Worm (Caenorhabditis elegans) whole organism, L4 larva: ENCODE results near the gene F58E6.11.

Source experiments
- D1046.2 ChIP-seq: fragments of 200-800 bp; sonication (Bioruptor generic); IDR thresholded peaks from 2 replicates; pipeline ENCODE4 v1.3.6; 2022; ENCODE audit warnings: missing genetic modification characterization, missing compliant biosample characterization
- F10B5.3 ChIP-seq: sonication (generic microtip); optimal IDR thresholded peaks from 2 replicates; lab custom pipeline; 2016; ENCODE audit warnings: mild to moderate bottlenecking, missing genetic modification characterization, missing compliant biosample characterization
- F26F4.8 ChIP-seq: fragments of 200-800 bp; sonication (Bioruptor generic); conservative IDR thresholded peaks from 2 replicates; pipeline ENCODE4 v1.3.6; 2022; ENCODE audit warnings: missing genetic modification characterization, missing compliant biosample characterization
- F44E2.7 ChIP-seq: fragments of 200-800 bp; sonication (Bioruptor generic); IDR thresholded peaks from 2 replicates; pipeline ENCODE4 v2.1.2; 2022; ENCODE audit warnings: missing genetic modification characterization, missing compliant biosample characterization
- F49E8.2 ChIP-seq: sonication (generic microtip); optimal IDR thresholded peaks from 2 replicates; lab custom pipeline; 2016; ENCODE audit warnings: missing compliant biosample characterization, mild to moderate bottlenecking, missing genetic modification characterization, borderline replicate concordance
- Y75B8A.6 ChIP-seq: fragments of 200-800 bp; sonication (Bioruptor generic); IDR thresholded peaks from 2 replicates; pipeline ENCODE4 v1.3.6; 2022; ENCODE audit warnings: missing genetic modification reagents, missing genetic modification characterization, missing compliant biosample characterization
- ZK337.2 ChIP-seq: fragments of 200-800 bp; sonication (Bioruptor generic); IDR thresholded peaks from 2 replicates; pipeline ENCODE4 v1.3.6; 2022; ENCODE audit warnings: missing genetic modification reagents, missing genetic modification characterization, missing compliant biosample characterization
- aha-1 ChIP-seq: fragments of 150-350 bp; peaks from one replicate; lab custom pipeline; 2014; ENCODE audit warnings: missing biosample characterization, missing genetic modification characterization
- aly-2 ChIP-seq: sonication (generic microtip); optimal IDR thresholded peaks from 2 replicates; lab custom pipeline; 2018; ENCODE audit warnings: missing biosample characterization, missing genetic modification characterization
- arid-1 ChIP-seq: fragments of 200-800 bp; sonication (Bioruptor generic); conservative IDR thresholded peaks from 2 replicates; pipeline ENCODE4 v1.3.6; 2022; ENCODE audit warnings: missing genetic modification reagents, missing genetic modification characterization, missing compliant biosample characterization
- attf-4 ChIP-seq: sonication (generic microtip); optimal IDR thresholded peaks from 3 replicates; lab custom pipeline; 2017; ENCODE audit warnings: missing biosample characterization, missing genetic modification characterization
- ceh-62 ChIP-seq: sonication (generic microtip); optimal IDR thresholded peaks from 2 replicates; lab custom pipeline; 2017; ENCODE audit warnings: missing biosample characterization, missing genetic modification characterization
- ces-1 ChIP-seq: fragments of 150-350 bp; sonication (generic microtip); optimal IDR thresholded peaks from 4 replicates; lab custom pipeline; 2014; ENCODE audit warnings: missing biosample characterization, missing genetic modification reagents, missing genetic modification characterization
- cey-2 ChIP-seq: sonication (generic microtip); optimal IDR thresholded peaks from 3 replicates; lab custom pipeline; 2017; ENCODE audit warnings: missing genetic modification characterization, mild to moderate bottlenecking, missing compliant biosample characterization, antibody characterized with exemption, borderline replicate concordance; ENCODE audit not compliant: insufficient read depth
- ctbp-1 ChIP-seq: fragments of 200-800 bp; sonication (Bioruptor generic); IDR thresholded peaks from 2 replicates; pipeline ENCODE4 v1.3.6; 2022; ENCODE audit warnings: missing genetic modification reagents, missing genetic modification characterization, missing compliant biosample characterization
- daf-12 ChIP-seq: fragments of 150-350 bp; optimal IDR thresholded peaks from 2 replicates; lab custom pipeline; 2014; ENCODE audit warnings: missing biosample characterization, missing genetic modification reagents, missing genetic modification characterization
- daf-16 ChIP-seq, 3 experiments: sonication (generic microtip); optimal IDR thresholded peaks; 2 replicates each; lab custom pipeline; 2016 to 2017; ENCODE audit warnings: missing genetic modification characterization in 3 of 3, missing genetic modification reagents in 3 of 3, mild to moderate bottlenecking in 2 of 3, missing compliant biosample characterization in 2 of 3, missing biosample characterization in 1 of 3, moderate library complexity in 1 of 3
- daf-19 ChIP-seq: fragments of 200-800 bp; sonication (Bioruptor generic); conservative IDR thresholded peaks from 2 replicates; pipeline ENCODE4 v1.3.6; 2022; ENCODE audit warnings: missing genetic modification characterization, missing compliant biosample characterization
- daf-8 ChIP-seq: fragments of 200-800 bp; sonication (Bioruptor generic); IDR thresholded peaks from 2 replicates; pipeline ENCODE4 v1.3.6; 2022; ENCODE audit warnings: missing genetic modification characterization, missing compliant biosample characterization
- dmd-6 ChIP-seq: fragments of 200-800 bp; sonication (Bioruptor generic); IDR thresholded peaks from 2 replicates; pipeline ENCODE4 v1.3.6; 2022; ENCODE audit warnings: missing genetic modification reagents, missing genetic modification characterization, missing compliant biosample characterization
- dmd-8 ChIP-seq: fragments of 200-800 bp; sonication (Bioruptor generic); IDR thresholded peaks from 2 replicates; pipeline ENCODE4 v1.3.6; 2022; ENCODE audit warnings: missing genetic modification characterization, missing compliant biosample characterization
- duxl-1 ChIP-seq: sonication (generic microtip); optimal IDR thresholded peaks from 2 replicates; lab custom pipeline; 2016; ENCODE audit warnings: mild to moderate bottlenecking, missing genetic modification characterization, moderate library complexity, missing compliant biosample characterization; ENCODE audit not compliant: poor library complexity
- dve-1 ChIP-seq: sonication (generic microtip); optimal IDR thresholded peaks from 2 replicates; lab custom pipeline; 2017; ENCODE audit warnings: antibody characterized with exemption, mild to moderate bottlenecking, missing genetic modification characterization, missing compliant biosample characterization; ENCODE audit not compliant: insufficient read depth
- gei-8 ChIP-seq: fragments of 200-800 bp; sonication (Bioruptor generic); optimal IDR thresholded peaks from 2 replicates; lab custom pipeline; 2018; ENCODE audit warnings: mild to moderate bottlenecking, missing genetic modification characterization, missing compliant biosample characterization
- hif-1 ChIP-seq, 2 experiments: sonication (generic microtip); optimal IDR thresholded peaks; 2 replicates each; lab custom pipeline; 2016 to 2017; ENCODE audit warnings: missing compliant biosample characterization in 2 of 2, missing genetic modification characterization in 2 of 2, missing genetic modification reagents in 2 of 2, missing genotype in 2 of 2, mild to moderate bottlenecking in 1 of 2
- hlh-11 ChIP-seq: fragments of 200-800 bp; sonication (Bioruptor generic); optimal IDR thresholded peaks from 2 replicates; lab custom pipeline; 2018; ENCODE audit warnings: mild to moderate bottlenecking, missing genetic modification characterization, missing compliant biosample characterization
- jun-1 ChIP-seq: fragments of 150-350 bp; optimal IDR thresholded peaks from 2 replicates; lab custom pipeline; 2014; ENCODE audit warnings: missing biosample characterization, missing genetic modification reagents, missing genetic modification characterization
- lin-13 ChIP-seq: fragments of 150-350 bp; optimal IDR thresholded peaks from 2 replicates; lab custom pipeline; 2014; ENCODE audit warnings: missing biosample characterization, missing genetic modification reagents, missing genetic modification characterization
- lin-29 ChIP-seq: fragments of 200-800 bp; sonication (Bioruptor generic); IDR thresholded peaks from 2 replicates; pipeline ENCODE4 v1.3.6; 2022; ENCODE audit warnings: missing genetic modification reagents, missing genetic modification characterization, missing compliant biosample characterization
- lir-3 ChIP-seq: sonication (generic microtip); optimal IDR thresholded peaks from 2 replicates; lab custom pipeline; 2016; ENCODE audit warnings: mild to moderate bottlenecking, missing genetic modification characterization, missing compliant biosample characterization
- madf-9 ChIP-seq: fragments of 200-800 bp; sonication (Bioruptor generic); conservative IDR thresholded peaks from 2 replicates; pipeline ENCODE4 v1.3.6; 2022; ENCODE audit warnings: missing genetic modification reagents, missing genetic modification characterization, missing compliant biosample characterization
- mes-2 ChIP-seq: sonication (generic microtip); optimal IDR thresholded peaks from 2 replicates; lab custom pipeline; 2016; ENCODE audit warnings: missing genotype, mild to moderate bottlenecking, missing genetic modification characterization, missing compliant biosample characterization; ENCODE audit not compliant: poor library complexity, severe bottlenecking
- mxl-2 ChIP-seq: fragments of 200-800 bp; sonication (Bioruptor generic); conservative IDR thresholded peaks from 2 replicates; pipeline ENCODE4 v1.3.6; 2022; ENCODE audit warnings: missing genetic modification reagents, missing genetic modification characterization, missing compliant biosample characterization
- mxl-3 ChIP-seq: fragments of 200-800 bp; sonication (Bioruptor generic); optimal IDR thresholded peaks from 2 replicates; lab custom pipeline; 2018; ENCODE audit warnings: mild to moderate bottlenecking, missing genetic modification characterization, missing compliant biosample characterization
- nhr-11 ChIP-seq: fragments of 150-350 bp; optimal IDR thresholded peaks from 2 replicates; lab custom pipeline; 2014; ENCODE audit warnings: missing biosample characterization, missing genetic modification characterization
- nhr-237 ChIP-seq: sonication (generic microtip); optimal IDR thresholded peaks from 2 replicates; lab custom pipeline; 2017; ENCODE audit warnings: missing biosample characterization, missing genetic modification characterization
- nhr-28 ChIP-seq: fragments of 150-350 bp; optimal IDR thresholded peaks from 2 replicates; lab custom pipeline; 2014; ENCODE audit warnings: missing biosample characterization, missing genetic modification characterization
- nhr-42 ChIP-seq: fragments of 200-800 bp; sonication (Bioruptor generic); IDR thresholded peaks from 2 replicates; pipeline ENCODE4 v1.3.6; 2022; ENCODE audit warnings: missing genetic modification characterization, missing compliant biosample characterization
- nhr-6 ChIP-seq: fragments of 150-350 bp; optimal IDR thresholded peaks from 2 replicates; lab custom pipeline; 2014; ENCODE audit warnings: missing biosample characterization, missing genetic modification characterization
- nhr-76 ChIP-seq: fragments of 150-350 bp; optimal IDR thresholded peaks from 2 replicates; lab custom pipeline; 2014; ENCODE audit warnings: missing biosample characterization, missing genetic modification characterization
- rbr-2 ChIP-seq: sonication (generic microtip); optimal IDR thresholded peaks from 2 replicates; lab custom pipeline; 2016; ENCODE audit warnings: missing genotype, missing genetic modification characterization, missing compliant biosample characterization
- set-16 ChIP-seq: fragments of 200-800 bp; sonication (Bioruptor generic); IDR thresholded peaks from 2 replicates; pipeline ENCODE4 v1.3.6; 2022; ENCODE audit warnings: missing genetic modification reagents, missing genetic modification characterization, missing compliant biosample characterization
- spr-3 ChIP-seq: fragments of 200-800 bp; sonication (Bioruptor generic); optimal IDR thresholded peaks from 2 replicates; lab custom pipeline; 2018; ENCODE audit warnings: mild to moderate bottlenecking, missing genetic modification characterization, missing compliant biosample characterization
- tag-97 ChIP-seq: fragments of 200-800 bp; sonication (Bioruptor generic); IDR thresholded peaks from 2 replicates; pipeline ENCODE4 v1.3.6; 2022; ENCODE audit warnings: missing genetic modification characterization, missing compliant biosample characterization
- tra-1 ChIP-seq: fragments of 200-800 bp; sonication (Bioruptor generic); IDR thresholded peaks from 2 replicates; pipeline ENCODE4 v1.3.6; 2022; ENCODE audit warnings: missing genetic modification reagents, missing genetic modification characterization, missing compliant biosample characterization
- unc-130 ChIP-seq: sonication (generic microtip); optimal IDR thresholded peaks from 2 replicates; lab custom pipeline; 2016; ENCODE audit warnings: missing genetic modification reagents, missing genetic modification characterization, missing compliant biosample characterization
- unc-39 ChIP-seq: sonication (generic microtip); optimal IDR thresholded peaks from 2 replicates; lab custom pipeline; 2017; ENCODE audit warnings: missing biosample characterization, missing genetic modification characterization
- zag-1 ChIP-seq: fragments of 150-350 bp; optimal IDR thresholded peaks from 2 replicates; lab custom pipeline; 2014; ENCODE audit warnings: missing biosample characterization, missing genetic modification characterization
- zfp-3 ChIP-seq: fragments of 200-800 bp; sonication (Bioruptor generic); conservative IDR thresholded peaks from 2 replicates; pipeline ENCODE4 v1.3.6; 2022; ENCODE audit warnings: missing genetic modification reagents, missing genetic modification characterization, missing compliant biosample characterization
- ztf-7 ChIP-seq: fragments of 150-350 bp; optimal IDR thresholded peaks from 2 replicates; lab custom pipeline; 2014; ENCODE audit warnings: missing biosample characterization, missing genetic modification characterization

F58E6.11 gene

DNA sequence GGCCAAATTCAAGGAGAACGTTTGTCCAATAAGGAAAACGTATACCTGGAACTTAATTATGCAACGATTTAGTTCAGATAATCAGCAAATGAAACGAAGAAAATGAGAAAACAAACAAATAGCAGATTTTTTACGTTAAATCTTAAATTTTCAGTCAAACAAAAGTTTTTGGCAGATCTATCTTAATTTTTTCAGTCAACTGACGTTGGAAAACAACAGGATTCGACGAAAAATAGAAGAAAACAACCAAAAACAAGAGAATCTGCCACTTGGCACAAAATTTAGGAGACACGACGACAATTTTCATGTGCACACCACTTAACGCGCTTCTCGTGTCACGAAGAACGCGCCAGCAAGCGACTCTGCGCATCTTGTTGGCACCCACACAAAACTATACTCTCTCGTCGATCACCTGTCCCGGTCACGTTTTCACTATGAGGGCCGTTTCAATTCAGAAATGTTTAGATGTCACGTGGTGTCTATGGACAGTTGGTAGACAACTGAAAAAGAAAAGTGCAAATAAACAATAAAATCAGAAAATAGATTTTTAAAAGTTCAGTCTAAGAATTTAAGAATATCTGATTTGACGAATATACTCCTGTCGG lies 32.0 kb upstream of the F58E6.11 start, which contains the start of gene ztf-7:
TSS of gene ztf-7 (minus strand) at position 51 of the 605 bp plus-strand sequence.
- TF ChIP-seq unc-130, result no peak
- peak; percentile 48 for TF ChIP-seq nhr-76 (tag; lab: Kevin White, UChicago)
- TF ChIP-seq ceh-62 (tag; lab: Kevin White, UChicago), result no peak
- TF ChIP-seq unc-39 (tag; lab: Kevin White, UChicago), result no peak
- TF ChIP-seq duxl-1 (tag; lab: Kevin White, UChicago), result peak; percentile 82
- TF ChIP-seq spr-3 (GFP tag; lab: Kevin White, UChicago), result peak; percentile 87
- TF ChIP-seq F49E8.2, result peak; percentile 51
- TF ChIP-seq nhr-237 (tag; lab: Kevin White, UChicago), result no peak
- TF ChIP-seq cey-2 (tag; lab: Kevin White, UChicago), result no peak
- no peak; the same call in 1 of the 2 replicates for TF ChIP-seq set-16 (GFP tag; lab: Robert Waterston, UW)
- TF ChIP-seq daf-12 (tag; lab: Kevin White, UChicago), result no peak
- TF ChIP-seq dmd-8, result no peak
- TF ChIP-seq ctbp-1, result peak; percentile 92
- no peak for TF ChIP-seq ces-1 (GFP tag; lab: Kevin White, UChicago)
- peak; percentile 77 for TF ChIP-seq mxl-2 (GFP tag; lab: Robert Waterston, UW)
- no peak for TF ChIP-seq zag-1 (tag; lab: Kevin White, UChicago)
- no peak for TF ChIP-seq lir-3 (tag; lab: Kevin White, UChicago)
- TF ChIP-seq D1046.2 (GFP tag; lab: Robert Waterston, UW), result peak; percentile 55; the same call in 1 of the 2 replicates
- peak; percentile 97 for TF ChIP-seq tra-1
- TF ChIP-seq Y75B8A.6, result no peak
- no peak for TF ChIP-seq attf-4
- TF ChIP-seq nhr-11 (tag; lab: Kevin White, UChicago), result peak; percentile 98
- peak; percentile 85 for TF ChIP-seq lin-29 (GFP tag; lab: Robert Waterston, UW)
- TF ChIP-seq gei-8 (GFP tag; lab: Kevin White, UChicago), result peak; percentile 88
- TF ChIP-seq aha-1 (tag; lab: Kevin White, UChicago), result peak; percentile 99
- TF ChIP-seq ZK337.2 (GFP tag; lab: Robert Waterston, UW), result no peak; the same call in 1 of the 2 replicates
- TF ChIP-seq aly-2 (tag; lab: Kevin White, UChicago), result no peak
- TF ChIP-seq daf-16 (GFP tag; optimal IDR thresholded peaks at IDR 0.05; lab: Kevin White, UChicago), result peak; percentile 55 to 97
- peak; percentile 80 for TF ChIP-seq daf-16 (tag; optimal IDR thresholded peaks at IDR 0.05; lab: Kevin White, UChicago)
- peak; percentile 93 for TF ChIP-seq zfp-3
- peak; percentile 90 for TF ChIP-seq mes-2 (tag; lab: Kevin White, UChicago)
- TF ChIP-seq mxl-3 (GFP tag; lab: Kevin White, UChicago), result peak; percentile 99
- no peak for TF ChIP-seq F26F4.8
- TF ChIP-seq ztf-7 (tag; lab: Kevin White, UChicago), result peak; percentile 73
- TF ChIP-seq hlh-11 (tag; lab: Kevin White, UChicago), result peak; percentile 100
- TF ChIP-seq arid-1, result peak; percentile 77
- TF ChIP-seq dve-1, result peak; percentile 98
- no peak for TF ChIP-seq F44E2.7 (GFP tag; lab: Robert Waterston, UW)
- peak; percentile 95 for TF ChIP-seq rbr-2 (tag; lab: Kevin White, UChicago)
- TF ChIP-seq madf-9 (GFP tag; lab: Robert Waterston, UW), result peak; percentile 86
- peak; percentile 74 to 92 for TF ChIP-seq hif-1 (tag; optimal IDR thresholded peaks at IDR 0.05; lab: Kevin White, UChicago)
- peak; percentile 79 for TF ChIP-seq F10B5.3 (tag; lab: Kevin White, UChicago)
- peak; percentile 87 for TF ChIP-seq nhr-6 (tag; lab: Kevin White, UChicago)
- no peak for TF ChIP-seq daf-8
- TF ChIP-seq tag-97 (GFP tag; lab: Robert Waterston, UW), result no peak
- peak; percentile 69 for TF ChIP-seq jun-1
- peak; percentile 99 for TF ChIP-seq dmd-6 (GFP tag; lab: Robert Waterston, UW)
- peak; percentile 94 for TF ChIP-seq nhr-42
- TF ChIP-seq daf-19, result peak; percentile 85
- TF ChIP-seq nhr-28, result peak; percentile 96
- peak; percentile 92 for TF ChIP-seq lin-13 (GFP tag; lab: Kevin White, UChicago)
